Worm (Caenorhabditis elegans): ENCODE data around the gene C15H9.3.

- TF ChIP-seq R02D3.7 (tag; optimal IDR thresholded peaks at IDR 0.05) (no peak), skn-1 (tag; optimal IDR thresholded peaks at IDR 0.05) (no peak), nhr-76 (tag; optimal IDR thresholded peaks at IDR 0.05) (no peak), hmg-11 (tag; optimal IDR thresholded peaks at IDR 0.05) (no peak), egl-27 (tag; optimal IDR thresholded peaks at IDR 0.05) (no peak), elt-2 (tag; optimal IDR thresholded peaks at IDR 0.05) (peak; percentile 54), sea-2 (GFP tag; optimal IDR thresholded peaks at IDR 0.05) (no peak), mml-1 (tag; optimal IDR thresholded peaks at IDR 0.05) (no peak), elt-3 (tag; optimal IDR thresholded peaks at IDR 0.05) (no peak), mdl-1 (tag; optimal IDR thresholded peaks at IDR 0.05) (no peak), zag-1 (tag; optimal IDR thresholded peaks at IDR 0.05) (no peak), pha-4 (tag; optimal IDR thresholded peaks at IDR 0.05) (no peak), ztf-11 (tag; optimal IDR thresholded peaks at IDR 0.05) (no peak)
Measured at ce11 chrX:6112817-6113216, 2.8 kb upstream of the C15H9.3 start, which contains the start of gene prx-3.
